Fruit fly (Drosophila melanogaster) whole organism, embryonic: ENCODE data around the gene CG43134.

ENCODE experiments used
- Antp ChIP-seq: fragments of 200-800 bp; sonication (Bioruptor generic); optimal IDR thresholded peaks from 3 replicates; lab custom pipeline; 2016; ENCODE audit warnings: missing biosample characterization, missing genetic modification characterization
- BtbVII ChIP-seq: fragments of 200-800 bp; sonication (Bioruptor generic); optimal IDR thresholded peaks from 3 replicates; lab custom pipeline; 2017; ENCODE audit warnings: missing biosample characterization, mild to moderate bottlenecking, missing genetic modification characterization
- CG10209 ChIP-seq: fragments of 200-800 bp; sonication (Bioruptor generic); optimal IDR thresholded peaks from 3 replicates; lab custom pipeline; 2017; ENCODE audit warnings: missing biosample characterization, mild to moderate bottlenecking, missing genetic modification characterization, missing genetic modification reagents
- CG10543 ChIP-seq: fragments of 200-800 bp; sonication (Bioruptor generic); optimal IDR thresholded peaks from 3 replicates; lab custom pipeline; 2017; ENCODE audit warnings: missing biosample characterization, mild to moderate bottlenecking, missing genetic modification characterization, moderate library complexity
- CG11504 ChIP-seq: fragments of 200-800 bp; sonication (Bioruptor generic); optimal IDR thresholded peaks from 3 replicates; lab custom pipeline; 2019; ENCODE audit warnings: missing biosample characterization, mild to moderate bottlenecking, missing genetic modification characterization, moderate library complexity
- CG13894 ChIP-seq: fragments of 200-800 bp; sonication (Bioruptor generic); optimal IDR thresholded peaks from 3 replicates; lab custom pipeline; 2018; ENCODE audit warnings: missing biosample characterization, mild to moderate bottlenecking, missing genetic modification characterization, moderate library complexity
- CG15514 ChIP-seq: fragments of 200-800 bp; sonication (Bioruptor generic); optimal IDR thresholded peaks from 3 replicates; lab custom pipeline; 2017; ENCODE audit warnings: missing biosample characterization, missing genetic modification characterization, mild to moderate bottlenecking, moderate library complexity, missing genetic modification reagents
- CG17361 ChIP-seq: fragments of 200-800 bp; sonication (Bioruptor generic); IDR thresholded peaks from 3 replicates; pipeline ENCODE4 v1.3.6; 2022; ENCODE audit warnings: missing biosample characterization, missing genetic modification characterization
- CG30403 ChIP-seq: fragments of 200-800 bp; sonication (Bioruptor generic); optimal IDR thresholded peaks from 3 replicates; lab custom pipeline; 2016; ENCODE audit warnings: missing biosample characterization, missing genetic modification characterization
- CG31365 ChIP-seq: fragments of 200-800 bp; sonication (Bioruptor generic); optimal IDR thresholded peaks from 2 replicates; lab custom pipeline; 2018; ENCODE audit warnings: missing biosample characterization, mild to moderate bottlenecking, missing genetic modification characterization
- CG33213 ChIP-seq: fragments of 200-800 bp; sonication (Bioruptor generic); optimal IDR thresholded peaks from 3 replicates; lab custom pipeline; 2016; ENCODE audit warnings: missing biosample characterization, missing genetic modification characterization
- CG33557 ChIP-seq: fragments of 200-800 bp; sonication (Bioruptor generic); optimal IDR thresholded peaks from 2 replicates; lab custom pipeline; 2019; ENCODE audit warnings: missing biosample characterization, mild to moderate bottlenecking, missing genetic modification characterization, moderate library complexity
- CG4707 ChIP-seq: fragments of 200-800 bp; sonication (Bioruptor generic); optimal IDR thresholded peaks from 2 replicates; lab custom pipeline; 2018; ENCODE audit warnings: missing biosample characterization, mild to moderate bottlenecking, missing genetic modification characterization, moderate library complexity
- CG7556 ChIP-seq: fragments of 200-800 bp; sonication (Bioruptor generic); optimal IDR thresholded peaks from 2 replicates; lab custom pipeline; 2017; ENCODE audit warnings: missing biosample characterization, mild to moderate bottlenecking, missing genetic modification characterization
- CG7745 ChIP-seq: fragments of 200-800 bp; sonication (Bioruptor generic); optimal IDR thresholded peaks from 2 replicates; lab custom pipeline; 2018; ENCODE audit warnings: missing biosample characterization, mild to moderate bottlenecking, missing genetic modification characterization, moderate library complexity
- CG7987 ChIP-seq: fragments of 200-800 bp; sonication (Bioruptor generic); optimal IDR thresholded peaks from 2 replicates; lab custom pipeline; 2018; ENCODE audit warnings: missing biosample characterization, mild to moderate bottlenecking, missing genetic modification characterization, moderate library complexity
- CG8924 ChIP-seq: fragments of 200-800 bp; optimal IDR thresholded peaks from 3 replicates; lab custom pipeline; 2019; ENCODE audit warnings: missing biosample characterization, mild to moderate bottlenecking, missing genetic modification characterization, moderate library complexity
- CG9727 ChIP-seq: fragments of 200-800 bp; sonication (Bioruptor generic); optimal IDR thresholded peaks from 3 replicates; lab custom pipeline; 2017; ENCODE audit warnings: missing biosample characterization, mild to moderate bottlenecking, missing genetic modification characterization
- Dbx ChIP-seq: fragments of 200-800 bp; sonication (Bioruptor generic); IDR thresholded peaks from 3 replicates; pipeline ENCODE4 v1.3.6; 2022; ENCODE audit warnings: missing biosample characterization, missing genetic modification characterization
- Dip2 ChIP-seq: fragments of 200-800 bp; sonication (Bioruptor generic); IDR thresholded peaks from 2 replicates; pipeline ENCODE4 v1.3.6; 2022; ENCODE audit warnings: missing biosample characterization, missing genetic modification characterization
- Lhr ChIP-seq: fragments of 200-800 bp; sonication (Bioruptor generic); optimal IDR thresholded peaks from 3 replicates; lab custom pipeline; 2017; ENCODE audit warnings: mild to moderate bottlenecking, missing biosample characterization, missing genetic modification reagents, missing genetic modification characterization
- Lim3 ChIP-seq: fragments of 200-800 bp; sonication (Bioruptor generic); IDR thresholded peaks from 2 replicates; pipeline ENCODE4 v1.3.6; 2022; ENCODE audit warnings: missing biosample characterization, missing genetic modification characterization
- MTF-1 ChIP-seq: fragments of 200-800 bp; sonication (Bioruptor generic); optimal IDR thresholded peaks from 2 replicates; lab custom pipeline; 2018; ENCODE audit warnings: missing biosample characterization, mild to moderate bottlenecking, missing genetic modification characterization, borderline replicate concordance
- Med ChIP-seq: fragments of 200-800 bp; sonication (Bioruptor generic); peaks from one replicate; lab custom pipeline; 2016; ENCODE audit warnings: missing biosample characterization, missing genetic modification characterization, mild to moderate bottlenecking, inconsistent platforms, moderate library complexity
- Meics ChIP-seq: fragments of 200-800 bp; sonication (Bioruptor generic); optimal IDR thresholded peaks from 2 replicates; lab custom pipeline; 2017; ENCODE audit warnings: missing biosample characterization, mild to moderate bottlenecking, missing genetic modification characterization
- NC2β ChIP-seq: fragments of 200-800 bp; sonication (Bioruptor generic); optimal IDR thresholded peaks from 2 replicates; lab custom pipeline; 2016; ENCODE audit warnings: missing biosample characterization, missing genetic modification characterization
- Neu2 ChIP-seq: fragments of 200-800 bp; sonication (Bioruptor generic); optimal IDR thresholded peaks from 3 replicates; lab custom pipeline; 2016; ENCODE audit warnings: missing biosample characterization, missing genetic modification characterization, borderline replicate concordance
- PHDP ChIP-seq: fragments of 200-800 bp; sonication (Bioruptor generic); optimal IDR thresholded peaks from 3 replicates; lab custom pipeline; 2018; ENCODE audit warnings: missing biosample characterization, mild to moderate bottlenecking, missing genetic modification characterization, moderate library complexity
- Six4 ChIP-seq: fragments of 200-800 bp; sonication (Bioruptor generic); optimal IDR thresholded peaks from 2 replicates; lab custom pipeline; 2016; ENCODE audit warnings: missing biosample characterization, missing genetic modification characterization
- Usf ChIP-seq: fragments of 200-800 bp; sonication (Bioruptor generic); optimal IDR thresholded peaks from 2 replicates; lab custom pipeline; 2017; ENCODE audit warnings: missing genotype, missing biosample characterization, missing genetic modification characterization
- bcd ChIP-seq: fragments of 200-800 bp; sonication (Bioruptor generic); optimal IDR thresholded peaks from 2 replicates; lab custom pipeline; 2017; ENCODE audit warnings: missing biosample characterization, mild to moderate bottlenecking, missing genetic modification characterization
- bowl ChIP-seq: fragments of 200-800 bp; sonication (Bioruptor generic); IDR thresholded peaks from 2 replicates; pipeline ENCODE4 v1.3.6; 2022; ENCODE audit warnings: missing biosample characterization, missing genetic modification characterization
- caup ChIP-seq: fragments of 200-800 bp; sonication (Bioruptor generic); optimal IDR thresholded peaks from 3 replicates; lab custom pipeline; 2017; ENCODE audit warnings: missing biosample characterization, mild to moderate bottlenecking, missing genetic modification characterization, moderate library complexity; ENCODE audit not compliant: severe bottlenecking
- ci ChIP-seq: fragments of 200-800 bp; sonication (Bioruptor generic); IDR thresholded peaks from 3 replicates; pipeline ENCODE4 v1.3.6; 2022; ENCODE audit warnings: missing biosample characterization, missing genetic modification characterization
- cwo ChIP-seq: fragments of 200-800 bp; sonication (Bioruptor generic); optimal IDR thresholded peaks from 3 replicates; lab custom pipeline; 2017; ENCODE audit warnings: missing biosample characterization, missing genetic modification characterization, mild to moderate bottlenecking, moderate library complexity, missing genetic modification reagents
- dmrt99B ChIP-seq: fragments of 200-800 bp; sonication (Bioruptor generic); optimal IDR thresholded peaks from 2 replicates; lab custom pipeline; 2018; ENCODE audit warnings: missing biosample characterization, mild to moderate bottlenecking, missing genetic modification characterization, moderate library complexity
- eyg ChIP-seq: fragments of 200-800 bp; sonication (Bioruptor generic); optimal IDR thresholded peaks from 3 replicates; lab custom pipeline; 2016; ENCODE audit warnings: missing biosample characterization, missing genetic modification characterization
- fd102C ChIP-seq: fragments of 200-800 bp; sonication (Bioruptor generic); optimal IDR thresholded peaks from 2 replicates; lab custom pipeline; 2018; ENCODE audit warnings: missing biosample characterization, mild to moderate bottlenecking, missing genetic modification characterization, moderate library complexity
- gcm ChIP-seq: fragments of 200-800 bp; sonication (Bioruptor generic); optimal IDR thresholded peaks from 2 replicates; lab custom pipeline; 2019; ENCODE audit warnings: missing biosample characterization, mild to moderate bottlenecking, missing genetic modification characterization, moderate library complexity
- her ChIP-seq: fragments of 200-800 bp; sonication (Bioruptor generic); optimal IDR thresholded peaks from 2 replicates; lab custom pipeline; 2016; ENCODE audit warnings: missing biosample characterization, missing genetic modification characterization
- lola ChIP-seq, 3 experiments: fragments of >200 bp in 2 of 3; fragments of 200-800 bp in 1 of 3; sonication (Bioruptor generic) in 1 of 3; optimal IDR thresholded peaks; 2 replicates each; lab custom pipeline; 2017 to 2019; ENCODE audit warnings: missing biosample characterization in 3 of 3, missing genetic modification characterization in 3 of 3, mild to moderate bottlenecking in 1 of 3, moderate library complexity in 1 of 3
- maf-S ChIP-seq: fragments of 200-800 bp; sonication (Bioruptor generic); optimal IDR thresholded peaks from 2 replicates; lab custom pipeline; 2016; ENCODE audit warnings: missing biosample characterization, missing genetic modification characterization
- org-1 ChIP-seq: fragments of 200-800 bp; sonication (Bioruptor generic); optimal IDR thresholded peaks from 2 replicates; lab custom pipeline; 2017; ENCODE audit warnings: missing biosample characterization, missing genetic modification characterization
- pfk ChIP-seq: fragments of 200-800 bp; sonication (Bioruptor generic); optimal IDR thresholded peaks from 2 replicates; lab custom pipeline; 2018; ENCODE audit warnings: missing biosample characterization, mild to moderate bottlenecking, missing genetic modification characterization, moderate library complexity
- tap ChIP-seq: fragments of 200-800 bp; optimal IDR thresholded peaks from 3 replicates; lab custom pipeline; 2019; ENCODE audit warnings: missing biosample characterization, mild to moderate bottlenecking, missing genetic modification characterization, moderate library complexity
- tio ChIP-seq: fragments of 200-800 bp; sonication (Bioruptor generic); optimal IDR thresholded peaks from 2 replicates; lab custom pipeline; 2017; ENCODE audit warnings: missing biosample characterization, missing genetic modification characterization, inconsistent platforms
- unpg ChIP-seq: fragments of 200-800 bp; sonication (Bioruptor generic); optimal IDR thresholded peaks from 3 replicates; lab custom pipeline; 2018; ENCODE audit warnings: missing biosample characterization, mild to moderate bottlenecking, missing genetic modification characterization, moderate library complexity
- zen ChIP-seq: fragments of 200-800 bp; sonication (Bioruptor generic); optimal IDR thresholded peaks from 3 replicates; lab custom pipeline; 2018; ENCODE audit warnings: missing biosample characterization, mild to moderate bottlenecking, missing genetic modification characterization, moderate library complexity

CG43134 gene

dm6 chrX:4202235-4202794 lies 44.8 kb upstream of the CG43134 start (continued):
- TF ChIP-seq CG15514 (GFP tag; lab: Kevin White, UChicago) (peak; percentile 58), gcm (GFP tag; lab: Kevin White, UChicago) (peak; percentile 46), eyg (GFP tag; lab: Kevin White, UChicago) (no peak), CG13894 (tag; lab: Kevin White, UChicago) (peak; percentile 44), MTF-1 (peak; percentile 72), her (GFP tag; lab: Kevin White, UChicago) (peak; percentile 4), CG4707 (peak; percentile 42), BtbVII (GFP tag; lab: Kevin White, UChicago) (peak; percentile 70), fd102C (peak; percentile 87), cwo (peak; percentile 38), Usf (GFP tag; lab: Kevin White, UChicago) (no peak), CG31365 (tag; lab: Kevin White, UChicago) (peak; percentile 38), NC2β (GFP tag; lab: Kevin White, UChicago) (peak; percentile 8), org-1 (GFP tag; lab: Kevin White, UChicago) (peak; percentile 41), Lhr (GFP tag; lab: Kevin White, UChicago) (peak; percentile 21), CG7745 (tag; lab: Kevin White, UChicago) (peak; percentile 63), CG10543 (GFP tag; lab: Kevin White, UChicago) (peak; percentile 43), CG8924 (peak; percentile 52), CG33557 (GFP tag; lab: Kevin White, UChicago) (peak; percentile 52), CG7556 (peak; percentile 43), Med (GFP tag; lab: Kevin White, UChicago) (peak; percentile 88), CG7987 (GFP tag; lab: Kevin White, UChicago) (peak; percentile 78), Dbx (GFP tag; lab: Robert Waterston, UW) (0 out of 3 replicates have a peak, but pooled peaks have one; percentile 27), bcd (GFP tag; lab: Kevin White, UChicago) (no peak), lola (GFP tag; optimal IDR thresholded peaks at IDR 0.05; lab: Kevin White, UChicago) (peak in 1 of 3 experiments; percentile 42), Six4 (GFP tag; lab: Kevin White, UChicago) (peak; percentile 4), CG9727 (GFP tag; lab: Kevin White, UChicago) (peak; percentile 56), Lim3 (GFP tag; lab: Robert Waterston, UW) (no peak), dmrt99B (tag; lab: Kevin White, UChicago) (peak; percentile 34), maf-S (peak; percentile 4), CG11504 (tag; lab: Kevin White, UChicago) (peak; percentile 39), CG30403 (GFP tag; lab: Kevin White, UChicago) (no peak), unpg (GFP tag; lab: Kevin White, UChicago) (peak; percentile 40), Dip2 (GFP tag; lab: Robert Waterston, UW) (no peak), PHDP (tag; lab: Kevin White, UChicago) (peak; percentile 27), Neu2 (GFP tag; lab: Kevin White, UChicago) (no peak), CG17361 (GFP tag; lab: Robert Waterston, UW) (0 out of 3 replicates have a peak, but pooled peaks have one; percentile 27), CG33213 (GFP tag; lab: Kevin White, UChicago) (peak; percentile 43), CG10209 (peak; percentile 50), pfk (GFP tag; lab: Kevin White, UChicago) (peak; percentile 54), Meics (GFP tag; lab: Kevin White, UChicago) (peak; percentile 48), ci (GFP tag; lab: Robert Waterston, UW) (no peak), Antp (GFP tag; lab: Kevin White, UChicago) (no peak), bowl (GFP tag; lab: Robert Waterston, UW) (no peak), tap (tag; lab: Kevin White, UChicago) (peak; percentile 2), tio (GFP tag; lab: Kevin White, UChicago) (no peak), caup (GFP tag; lab: Kevin White, UChicago) (peak; percentile 63), zen (tag; lab: Kevin White, UChicago) (peak; percentile 34)
